Fruit fly (Drosophila melanogaster) whole organism, embryonic: ENCODE data around the gene Gr98d.

Experiments used
- Bdp1 ChIP-seq: fragments of 200-800 bp; sonication (Bioruptor generic); optimal IDR thresholded peaks from 3 replicates; lab custom pipeline; 2016; ENCODE audit warnings: missing biosample characterization, missing genetic modification characterization
- Blimp-1 ChIP-seq: fragments of 200-800 bp; sonication (Bioruptor generic); optimal IDR thresholded peaks from 3 replicates; lab custom pipeline; 2018; ENCODE audit warnings: missing biosample characterization, missing genetic modification characterization, mild to moderate bottlenecking, moderate library complexity, missing genetic modification reagents
- CG12071 ChIP-seq: fragments of 200-800 bp; sonication (Bioruptor generic); optimal IDR thresholded peaks from 3 replicates; lab custom pipeline; 2018; ENCODE audit warnings: missing biosample characterization, mild to moderate bottlenecking, missing genetic modification characterization
- CG12744 ChIP-seq: fragments of 200-800 bp; sonication (Bioruptor generic); optimal IDR thresholded peaks from 2 replicates; lab custom pipeline; 2016; ENCODE audit warnings: missing biosample characterization, missing genetic modification characterization
- CG13296 ChIP-seq: fragments of 200-800 bp; sonication (Bioruptor generic); optimal IDR thresholded peaks from 3 replicates; lab custom pipeline; 2018; ENCODE audit warnings: missing biosample characterization, mild to moderate bottlenecking, missing genetic modification characterization
- CG14014 ChIP-seq: fragments of 200-800 bp; sonication (Bioruptor generic); IDR thresholded peaks from 2 replicates; pipeline ENCODE4 v1.3.6; 2022; ENCODE audit warnings: missing biosample characterization, missing genetic modification characterization
- CG14667 ChIP-seq: fragments of 200-800 bp; sonication (Bioruptor generic); IDR thresholded peaks from 2 replicates; pipeline ENCODE4 v1.3.6; 2022; ENCODE audit warnings: missing biosample characterization, missing genetic modification characterization
- CG14860 ChIP-seq: fragments of 200-800 bp; sonication (Bioruptor generic); IDR thresholded peaks from 3 replicates; pipeline ENCODE4 v1.3.6; 2022; ENCODE audit warnings: missing biosample characterization, missing genetic modification characterization; ENCODE audit not compliant: partially characterized antibody
- CG1603 ChIP-seq: fragments of 200-800 bp; sonication (Bioruptor generic); optimal IDR thresholded peaks from 2 replicates; lab custom pipeline; 2019; ENCODE audit warnings: missing biosample characterization, mild to moderate bottlenecking, missing genetic modification characterization, moderate library complexity
- CG18599 ChIP-seq: fragments of 200-800 bp; sonication (Bioruptor generic); optimal IDR thresholded peaks from 3 replicates; lab custom pipeline; 2017; ENCODE audit warnings: missing biosample characterization, missing genetic modification characterization, mild to moderate bottlenecking, moderate library complexity, missing genetic modification reagents
- CG18764 ChIP-seq: fragments of 200-800 bp; sonication (Bioruptor generic); optimal IDR thresholded peaks from 3 replicates; lab custom pipeline; 2016; ENCODE audit warnings: missing biosample characterization, missing genetic modification characterization
- CG3065 ChIP-seq: fragments of 200-800 bp; sonication (Bioruptor generic); optimal IDR thresholded peaks from 2 replicates; lab custom pipeline; 2016; ENCODE audit warnings: missing biosample characterization, missing genetic modification characterization
- CG31224 ChIP-seq: fragments of 200-800 bp; sonication (Bioruptor generic); IDR thresholded peaks from 2 replicates; pipeline ENCODE4 v1.3.6; 2022; ENCODE audit warnings: missing biosample characterization, missing genetic modification characterization
- CG3407 ChIP-seq: fragments of 200-800 bp; sonication (Bioruptor generic); optimal IDR thresholded peaks from 2 replicates; lab custom pipeline; 2018; ENCODE audit warnings: missing biosample characterization, mild to moderate bottlenecking, missing genetic modification characterization
- CG4707 ChIP-seq: fragments of 200-800 bp; sonication (Bioruptor generic); optimal IDR thresholded peaks from 2 replicates; lab custom pipeline; 2018; ENCODE audit warnings: missing biosample characterization, mild to moderate bottlenecking, missing genetic modification characterization, moderate library complexity
- CG6683 ChIP-seq: fragments of 200-800 bp; sonication (Bioruptor generic); optimal IDR thresholded peaks from 2 replicates; lab custom pipeline; 2017; ENCODE audit warnings: missing biosample characterization, mild to moderate bottlenecking, missing genetic modification characterization, missing genetic modification reagents
- CG8359 ChIP-seq: fragments of 200-800 bp; sonication (Bioruptor generic); optimal IDR thresholded peaks from 2 replicates; lab custom pipeline; 2017; ENCODE audit warnings: missing biosample characterization, mild to moderate bottlenecking, missing genetic modification characterization, borderline replicate concordance
- CG8765 ChIP-seq: fragments of 200-800 bp; sonication (Bioruptor generic); IDR thresholded peaks from 2 replicates; pipeline ENCODE4 v1.3.6; 2022; ENCODE audit warnings: missing biosample characterization, missing genetic modification characterization
- CG9876 ChIP-seq: fragments of 200-800 bp; sonication (Bioruptor generic); optimal IDR thresholded peaks from 2 replicates; lab custom pipeline; 2016; ENCODE audit warnings: missing biosample characterization, missing genetic modification characterization
- Elba2 ChIP-seq: fragments of 200-800 bp; sonication (Bioruptor generic); optimal IDR thresholded peaks from 3 replicates; lab custom pipeline; 2016; ENCODE audit warnings: missing biosample characterization, missing genetic modification characterization
- Ets65A ChIP-seq: fragments of 200-800 bp; sonication (Bioruptor generic); peaks from one replicate; lab custom pipeline; 2016; ENCODE audit warnings: missing biosample characterization, missing genetic modification characterization
- Ets97D ChIP-seq: fragments of 200-800 bp; sonication (Bioruptor generic); optimal IDR thresholded peaks from 3 replicates; lab custom pipeline; 2016; ENCODE audit warnings: missing biosample characterization, missing genetic modification characterization
- Fer2 ChIP-seq: fragments of 200-800 bp; sonication (Bioruptor generic); optimal IDR thresholded peaks from 2 replicates; lab custom pipeline; 2018; ENCODE audit warnings: missing biosample characterization, mild to moderate bottlenecking, missing genetic modification characterization, moderate library complexity
- H15 ChIP-seq: fragments of 200-800 bp; sonication (Bioruptor generic); IDR thresholded peaks from 3 replicates; pipeline ENCODE4 v1.3.6; 2022; ENCODE audit warnings: missing biosample characterization, missing genetic modification characterization
- Hey ChIP-seq: fragments of 200-800 bp; sonication (Bioruptor generic); optimal IDR thresholded peaks from 3 replicates; lab custom pipeline; 2018; ENCODE audit warnings: missing biosample characterization, mild to moderate bottlenecking, missing genetic modification characterization
- Jarid2 ChIP-seq: fragments of 200-800 bp; sonication (Bioruptor generic); optimal IDR thresholded peaks from 3 replicates; lab custom pipeline; 2017; ENCODE audit warnings: mild to moderate bottlenecking, missing biosample characterization, missing genetic modification reagents, missing genetic modification characterization
- Lhr ChIP-seq: fragments of 200-800 bp; sonication (Bioruptor generic); optimal IDR thresholded peaks from 3 replicates; lab custom pipeline; 2017; ENCODE audit warnings: mild to moderate bottlenecking, missing biosample characterization, missing genetic modification reagents, missing genetic modification characterization
- NFAT ChIP-seq: fragments of 200-800 bp; sonication (Bioruptor generic); IDR thresholded peaks from 2 replicates; pipeline ENCODE4 v1.3.6; 2022; ENCODE audit warnings: missing biosample characterization, missing genetic modification characterization
- Neu2 ChIP-seq: fragments of 200-800 bp; sonication (Bioruptor generic); optimal IDR thresholded peaks from 3 replicates; lab custom pipeline; 2016; ENCODE audit warnings: missing biosample characterization, missing genetic modification characterization, borderline replicate concordance
- Opbp ChIP-seq: fragments of 200-800 bp; sonication (Bioruptor generic); IDR thresholded peaks from 3 replicates; pipeline ENCODE4 v1.3.6; 2022; ENCODE audit warnings: missing biosample characterization, missing genetic modification characterization; ENCODE audit not compliant: partially characterized antibody
- Pdp1 ChIP-seq, 2 experiments: fragments of 200-800 bp; sonication (Bioruptor generic); optimal IDR thresholded peaks; 3 replicates each; lab custom pipeline; 2016; ENCODE audit warnings: missing biosample characterization in 2 of 2, missing genetic modification characterization in 2 of 2, mild to moderate bottlenecking in 1 of 2, moderate library complexity in 1 of 2
- Sry-δ ChIP-seq: fragments of 200-800 bp; sonication (Bioruptor generic); optimal IDR thresholded peaks from 2 replicates; lab custom pipeline; 2016; ENCODE audit warnings: missing biosample characterization, missing genetic modification characterization
- Stat92E ChIP-seq, 3 experiments: fragments of >200 bp in 2 of 3; fragments of 200-800 bp in 1 of 3; sonication (Bioruptor generic) in 1 of 3; optimal IDR thresholded peaks; 2 replicates each; lab custom pipeline; 2017 to 2019; ENCODE audit warnings: missing biosample characterization in 3 of 3, missing genetic modification characterization in 3 of 3, mild to moderate bottlenecking in 1 of 3, moderate library complexity in 1 of 3
- Vsx1 ChIP-seq: fragments of 200-800 bp; sonication (Bioruptor generic); optimal IDR thresholded peaks from 2 replicates; lab custom pipeline; 2017; ENCODE audit warnings: missing biosample characterization, mild to moderate bottlenecking, missing genetic modification characterization, missing genetic modification reagents
- Xrp1 ChIP-seq: fragments of 200-800 bp; sonication (Bioruptor generic); IDR thresholded peaks from 2 replicates; pipeline ENCODE4 v1.3.6; 2022; ENCODE audit warnings: missing biosample characterization, missing genetic modification characterization
- ara ChIP-seq: fragments of 200-800 bp; sonication (Bioruptor generic); IDR thresholded peaks from 2 replicates; pipeline ENCODE4 v1.3.6; 2022; ENCODE audit warnings: missing biosample characterization, missing genetic modification characterization
- br ChIP-seq: fragments of >200 bp; optimal IDR thresholded peaks from 2 replicates; lab custom pipeline; 2017
- cad ChIP-seq: fragments of >200 bp; optimal IDR thresholded peaks from 2 replicates; lab custom pipeline; 2017; ENCODE audit warnings: missing biosample characterization, missing genetic modification characterization
- da ChIP-seq: fragments of 200-800 bp; sonication (Bioruptor generic); optimal IDR thresholded peaks from 2 replicates; lab custom pipeline; 2016; ENCODE audit warnings: missing biosample characterization, missing genetic modification characterization
- disco-r ChIP-seq: fragments of 200-800 bp; sonication (Bioruptor generic); optimal IDR thresholded peaks from 2 replicates; lab custom pipeline; 2016; ENCODE audit warnings: missing biosample characterization, missing genetic modification characterization
- emc ChIP-seq: fragments of 200-800 bp; sonication (Bioruptor generic); optimal IDR thresholded peaks from 2 replicates; lab custom pipeline; 2016; ENCODE audit warnings: missing biosample characterization, missing genetic modification characterization
- en ChIP-seq: fragments of 200-800 bp; sonication (Bioruptor generic); optimal IDR thresholded peaks from 2 replicates; lab custom pipeline; 2016; ENCODE audit warnings: missing biosample characterization, missing genetic modification characterization
- esg ChIP-seq: fragments of 200-800 bp; sonication (Bioruptor generic); conservative IDR thresholded peaks from 2 replicates; pipeline ENCODE4 v1.3.6; 2022; ENCODE audit warnings: missing biosample characterization, missing genetic modification characterization
- fu2 ChIP-seq: fragments of 200-800 bp; sonication (Bioruptor generic); optimal IDR thresholded peaks from 2 replicates; lab custom pipeline; 2016; ENCODE audit warnings: missing biosample characterization, missing genetic modification characterization
- gem ChIP-seq: fragments of 200-800 bp; sonication (Bioruptor generic); optimal IDR thresholded peaks from 2 replicates; lab custom pipeline; 2019; ENCODE audit warnings: missing biosample characterization, mild to moderate bottlenecking, missing genetic modification characterization, moderate library complexity
- gsb ChIP-seq: fragments of 200-800 bp; sonication (Bioruptor generic); IDR thresholded peaks from 2 replicates; pipeline ENCODE4 v1.3.6; 2022; ENCODE audit warnings: missing biosample characterization, missing genetic modification characterization
- h ChIP-seq: fragments of >200 bp; optimal IDR thresholded peaks from 2 replicates; lab custom pipeline; 2017
- ranshi ChIP-seq: fragments of 200-800 bp; sonication (Bioruptor generic); IDR thresholded peaks from 2 replicates; pipeline ENCODE4 v1.3.6; 2022; ENCODE audit warnings: missing biosample characterization, missing genetic modification characterization
- seq ChIP-seq: fragments of 200-800 bp; sonication (Bioruptor generic); IDR thresholded peaks from 2 replicates; pipeline ENCODE4 v1.3.6; 2022; ENCODE audit warnings: missing biosample characterization, missing genetic modification characterization
- wor ChIP-seq: fragments of 200-800 bp; sonication (Bioruptor generic); IDR thresholded peaks from 2 replicates; pipeline ENCODE4 v1.3.6; 2022; ENCODE audit warnings: missing biosample characterization, missing genetic modification characterization
- zen2 ChIP-seq: fragments of 200-800 bp; sonication (Bioruptor generic); IDR thresholded peaks from 3 replicates; pipeline ENCODE4 v1.3.6; 2022; ENCODE audit warnings: missing biosample characterization, missing genetic modification characterization; ENCODE audit not compliant: partially characterized antibody

Gene Gr98d

dm6 chr3R:27581263-27581868 lies 35.5 kb downstream of the Gr98d start (continued):
- TF ChIP-seq seq (GFP tag; lab: Robert Waterston, UW) (no peak), Elba2 (GFP tag; lab: Kevin White, UChicago) (no peak), Ets65A (GFP tag; lab: Kevin White, UChicago) (peak; percentile 93), h (lab: Kevin White, UChicago) (no peak), da (no peak), CG14860 (GFP tag; lab: Robert Waterston, UW) (no peak), CG4707 (peak; percentile 67), CG13296 (GFP tag; lab: Kevin White, UChicago) (peak; percentile 84), CG1603 (tag; lab: Kevin White, UChicago) (peak; percentile 75), CG3407 (GFP tag; lab: Kevin White, UChicago) (no peak), NFAT (no peak), ranshi (GFP tag; lab: Robert Waterston, UW) (no peak), Pdp1 (GFP tag; optimal IDR thresholded peaks at IDR 0.05; lab: Kevin White, UChicago) (peak in 1 of 2 experiments; percentile 42), br (lab: Kevin White, UChicago) (no peak), Hey (peak; percentile 3), CG18599 (GFP tag; lab: Kevin White, UChicago) (peak; percentile 89), Opbp (GFP tag; lab: Robert Waterston, UW) (no peak), Bdp1 (GFP tag; lab: Kevin White, UChicago) (peak; percentile 34), Jarid2 (GFP tag; lab: Kevin White, UChicago) (peak; percentile 25), CG14667 (GFP tag; lab: Robert Waterston, UW) (no peak), gsb (GFP tag; lab: Robert Waterston, UW) (no peak), Stat92E (GFP tag; optimal IDR thresholded peaks at IDR 0.05; lab: Kevin White, UChicago) (peak in 1 of 3 experiments; percentile 45), CG31224 (GFP tag; lab: Robert Waterston, UW) (no peak), zen2 (no peak), CG3065 (no peak), ara (GFP tag; lab: Robert Waterston, UW) (no peak), emc (peak; percentile 16), Ets97D (GFP tag; lab: Kevin White, UChicago) (peak; percentile 89), CG8359 (peak; percentile 8), CG12071 (peak; percentile 87), wor (no peak), cad (GFP tag; lab: Kevin White, UChicago) (no peak), CG8765 (GFP tag; lab: Robert Waterston, UW) (no peak), CG6683 (peak; percentile 59), fu2 (GFP tag; lab: Kevin White, UChicago) (no peak), en (no peak), CG9876 (peak; percentile 19), disco-r (GFP tag; lab: Kevin White, UChicago) (no peak), H15 (GFP tag; lab: Robert Waterston, UW) (no peak), Fer2 (no peak), CG12744 (no peak), Sry-δ (GFP tag; lab: Kevin White, UChicago) (peak; percentile 61), Xrp1 (GFP tag; lab: Robert Waterston, UW) (no peak), Blimp-1 (GFP tag; lab: Kevin White, UChicago) (peak; percentile 63), esg (GFP tag; lab: Robert Waterston, UW) (no peak), Neu2 (no peak), gem (tag; lab: Kevin White, UChicago) (peak; percentile 62), Vsx1 (GFP tag; lab: Kevin White, UChicago) (peak; percentile 37), CG18764 (GFP tag; lab: Kevin White, UChicago) (no peak), Lhr (GFP tag; lab: Kevin White, UChicago) (peak; percentile 70), CG14014 (GFP tag; lab: Robert Waterston, UW) (no peak)
